Fruit fly (Drosophila melanogaster) whole organism, embryonic: ENCODE measurements around the gene CG12951.

Source experiments
- Antp ChIP-seq: fragments of 200-800 bp; sonication (Bioruptor generic); optimal IDR thresholded peaks from 3 replicates; lab custom pipeline; 2016; ENCODE audit warnings: missing biosample characterization, missing genetic modification characterization
- Asciz ChIP-seq: fragments of 200-800 bp; sonication (Bioruptor generic); optimal IDR thresholded peaks from 2 replicates; lab custom pipeline; 2017; ENCODE audit warnings: missing biosample characterization, mild to moderate bottlenecking, missing genetic modification characterization, missing genetic modification reagents
- Bgb ChIP-seq: fragments of 200-800 bp; sonication (Bioruptor generic); IDR thresholded peaks from 2 replicates; pipeline ENCODE4 v1.3.6; 2022; ENCODE audit warnings: missing biosample characterization, missing genetic modification characterization; ENCODE audit not compliant: partially characterized antibody
- Bteb2 ChIP-seq: fragments of 200-800 bp; sonication (Bioruptor generic); optimal IDR thresholded peaks from 2 replicates; lab custom pipeline; 2016; ENCODE audit warnings: missing biosample characterization, missing genetic modification characterization
- CG10267 ChIP-seq: fragments of 200-800 bp; sonication (Bioruptor generic); optimal IDR thresholded peaks from 2 replicates; lab custom pipeline; 2018; ENCODE audit warnings: missing biosample characterization, mild to moderate bottlenecking, missing genetic modification characterization, moderate library complexity
- CG11723 ChIP-seq: fragments of 200-800 bp; sonication (Bioruptor generic); optimal IDR thresholded peaks from 2 replicates; lab custom pipeline; 2017; ENCODE audit warnings: missing biosample characterization, mild to moderate bottlenecking, missing genetic modification characterization
- CG15696 ChIP-seq: fragments of 200-800 bp; sonication (Bioruptor generic); optimal IDR thresholded peaks from 2 replicates; lab custom pipeline; 2019; ENCODE audit warnings: missing biosample characterization, mild to moderate bottlenecking, missing genetic modification characterization, moderate library complexity
- CG1603 ChIP-seq: fragments of 200-800 bp; sonication (Bioruptor generic); optimal IDR thresholded peaks from 2 replicates; lab custom pipeline; 2019; ENCODE audit warnings: missing biosample characterization, mild to moderate bottlenecking, missing genetic modification characterization, moderate library complexity
- CG17186 ChIP-seq: fragments of 200-800 bp; sonication (Bioruptor generic); optimal IDR thresholded peaks from 3 replicates; lab custom pipeline; 2017; ENCODE audit warnings: missing biosample characterization, missing genetic modification reagents, missing genetic modification characterization
- CG17802 ChIP-seq: fragments of 200-800 bp; sonication (Bioruptor generic); optimal IDR thresholded peaks from 2 replicates; lab custom pipeline; 2018; ENCODE audit warnings: missing biosample characterization, mild to moderate bottlenecking, missing genetic modification characterization, moderate library complexity
- CG18476 ChIP-seq: fragments of 200-800 bp; sonication (Bioruptor generic); optimal IDR thresholded peaks from 2 replicates; lab custom pipeline; 2016; ENCODE audit warnings: missing biosample characterization, mild to moderate bottlenecking, missing genetic modification characterization
- CG18599 ChIP-seq: fragments of 200-800 bp; sonication (Bioruptor generic); optimal IDR thresholded peaks from 3 replicates; lab custom pipeline; 2017; ENCODE audit warnings: missing biosample characterization, missing genetic modification characterization, mild to moderate bottlenecking, moderate library complexity, missing genetic modification reagents
- CG31365 ChIP-seq: fragments of 200-800 bp; sonication (Bioruptor generic); optimal IDR thresholded peaks from 2 replicates; lab custom pipeline; 2018; ENCODE audit warnings: missing biosample characterization, mild to moderate bottlenecking, missing genetic modification characterization
- CG4282 ChIP-seq: fragments of 200-800 bp; sonication (Bioruptor generic); optimal IDR thresholded peaks from 2 replicates; lab custom pipeline; 2016; ENCODE audit warnings: missing biosample characterization, missing genetic modification characterization
- CG8290 ChIP-seq, 3 experiments: fragments of 200-800 bp; sonication (Bioruptor generic); optimal IDR thresholded peaks; 2 replicates each; lab custom pipeline; 2016 to 2019; ENCODE audit warnings: missing biosample characterization in 3 of 3, missing genetic modification characterization in 3 of 3, mild to moderate bottlenecking in 2 of 3, moderate library complexity in 1 of 3
- CG9215 ChIP-seq: fragments of 200-800 bp; sonication (Bioruptor generic); IDR thresholded peaks from 2 replicates; pipeline ENCODE4 v1.3.6; 2022; ENCODE audit warnings: missing biosample characterization, missing genetic modification characterization
- Dip2 ChIP-seq: fragments of 200-800 bp; sonication (Bioruptor generic); IDR thresholded peaks from 2 replicates; pipeline ENCODE4 v1.3.6; 2022; ENCODE audit warnings: missing biosample characterization, missing genetic modification characterization
- Dip3 ChIP-seq: fragments of 200-800 bp; sonication (Bioruptor generic); optimal IDR thresholded peaks from 3 replicates; lab custom pipeline; 2016; ENCODE audit warnings: missing biosample characterization, missing genetic modification characterization
- Doc3 ChIP-seq: fragments of 200-800 bp; sonication (Bioruptor generic); IDR thresholded peaks from 3 replicates; pipeline ENCODE4 v1.3.6; 2022; ENCODE audit warnings: missing biosample characterization, missing genetic modification characterization; ENCODE audit not compliant: partially characterized antibody
- Dp ChIP-seq: fragments of 200-800 bp; sonication (Bioruptor generic); optimal IDR thresholded peaks from 2 replicates; lab custom pipeline; 2018; ENCODE audit warnings: missing biosample characterization, mild to moderate bottlenecking, missing genetic modification characterization, moderate library complexity
- E2f2 ChIP-seq: fragments of 200-800 bp; sonication (Bioruptor generic); IDR thresholded peaks from 2 replicates; pipeline ENCODE4 v1.3.6; 2022; ENCODE audit warnings: missing biosample characterization, missing genetic modification characterization
- Gug ChIP-seq: fragments of 200-800 bp; sonication (Bioruptor generic); IDR thresholded peaks from 4 replicates; pipeline ENCODE4 v1.3.6; 2022; ENCODE audit warnings: missing biosample characterization, missing genetic modification characterization
- HmgZ ChIP-seq: fragments of 200-800 bp; sonication (Bioruptor generic); optimal IDR thresholded peaks from 2 replicates; lab custom pipeline; 2018; ENCODE audit warnings: missing biosample characterization, mild to moderate bottlenecking, missing genetic modification characterization
- Meics ChIP-seq: fragments of 200-800 bp; sonication (Bioruptor generic); optimal IDR thresholded peaks from 2 replicates; lab custom pipeline; 2017; ENCODE audit warnings: missing biosample characterization, mild to moderate bottlenecking, missing genetic modification characterization
- Mes4 ChIP-seq: fragments of 200-800 bp; sonication (Bioruptor generic); optimal IDR thresholded peaks from 2 replicates; lab custom pipeline; 2016; ENCODE audit warnings: missing biosample characterization, missing genetic modification characterization
- Opbp ChIP-seq: fragments of 200-800 bp; sonication (Bioruptor generic); IDR thresholded peaks from 3 replicates; pipeline ENCODE4 v1.3.6; 2022; ENCODE audit warnings: missing biosample characterization, missing genetic modification characterization; ENCODE audit not compliant: partially characterized antibody
- Rfx ChIP-seq: fragments of 200-800 bp; sonication (Bioruptor generic); IDR thresholded peaks from 2 replicates; pipeline ENCODE4 v1.3.6; 2022; ENCODE audit warnings: missing biosample characterization, missing genetic modification characterization
- Scr ChIP-seq: fragments of 200-800 bp; sonication (Bioruptor generic); IDR thresholded peaks from 2 replicates; pipeline ENCODE4 v1.3.6; 2022; ENCODE audit warnings: missing biosample characterization, missing genetic modification characterization; ENCODE audit not compliant: partially characterized antibody
- Sry-β ChIP-seq: fragments of 200-800 bp; sonication (Bioruptor generic); optimal IDR thresholded peaks from 2 replicates; lab custom pipeline; 2018; ENCODE audit warnings: missing biosample characterization, mild to moderate bottlenecking, missing genetic modification characterization, moderate library complexity
- crol ChIP-seq: fragments of 200-800 bp; sonication (Bioruptor generic); IDR thresholded peaks from 2 replicates; pipeline ENCODE4 v1.3.6; 2022; ENCODE audit warnings: missing biosample characterization, missing genetic modification characterization
- dpn ChIP-seq, 2 experiments: fragments of 200-800 bp; sonication (Bioruptor generic); optimal IDR thresholded peaks; 3 replicates each; lab custom pipeline; 2016; ENCODE audit warnings: missing biosample characterization in 2 of 2, missing genetic modification characterization in 2 of 2
- fd3F ChIP-seq: fragments of 200-800 bp; sonication (Bioruptor generic); optimal IDR thresholded peaks from 2 replicates; lab custom pipeline; 2018; ENCODE audit warnings: missing biosample characterization, mild to moderate bottlenecking, missing genetic modification characterization, moderate library complexity
- gfzf ChIP-seq: fragments of 200-800 bp; sonication (Bioruptor generic); optimal IDR thresholded peaks from 2 replicates; lab custom pipeline; 2016; ENCODE audit warnings: missing biosample characterization, mild to moderate bottlenecking, missing genetic modification characterization, moderate library complexity
- hbn ChIP-seq: fragments of 200-800 bp; sonication (Bioruptor generic); IDR thresholded peaks from 2 replicates; pipeline ENCODE4 v1.3.6; 2022; ENCODE audit warnings: missing biosample characterization, missing genetic modification characterization; ENCODE audit not compliant: partially characterized antibody
- inv ChIP-seq: fragments of 200-800 bp; sonication (Bioruptor generic); IDR thresholded peaks from 2 replicates; pipeline ENCODE4 v1.3.6; 2022; ENCODE audit warnings: missing biosample characterization, missing genetic modification characterization; ENCODE audit not compliant: partially characterized antibody
- nmo ChIP-seq: fragments of 200-800 bp; sonication (Bioruptor generic); optimal IDR thresholded peaks from 2 replicates; lab custom pipeline; 2018; ENCODE audit warnings: missing biosample characterization, mild to moderate bottlenecking, missing genetic modification characterization, moderate library complexity
- oc ChIP-seq: fragments of 200-800 bp; sonication (Bioruptor generic); optimal IDR thresholded peaks from 2 replicates; lab custom pipeline; 2018; ENCODE audit warnings: missing biosample characterization, mild to moderate bottlenecking, missing genetic modification characterization, moderate library complexity
- slou ChIP-seq: fragments of 200-800 bp; sonication (Bioruptor generic); optimal IDR thresholded peaks from 3 replicates; lab custom pipeline; 2016; ENCODE audit warnings: missing biosample characterization, missing genetic modification characterization
- sna ChIP-seq: fragments of 200-800 bp; sonication (Bioruptor generic); IDR thresholded peaks from 2 replicates; pipeline ENCODE4 v1.3.6; 2022; ENCODE audit warnings: missing biosample characterization, missing genetic modification characterization; ENCODE audit not compliant: partially characterized antibody
- sug ChIP-seq: fragments of 200-800 bp; optimal IDR thresholded peaks from 2 replicates; lab custom pipeline; 2019; ENCODE audit warnings: missing biosample characterization, mild to moderate bottlenecking, missing genetic modification characterization, moderate library complexity
- toy ChIP-seq: fragments of 200-800 bp; sonication (Bioruptor generic); IDR thresholded peaks from 2 replicates; pipeline ENCODE4 v1.3.6; 2022; ENCODE audit warnings: missing biosample characterization, missing genetic modification characterization
- wdn ChIP-seq: fragments of 200-800 bp; sonication (Bioruptor generic); IDR thresholded peaks from 2 replicates; pipeline ENCODE4 v1.3.6; 2022; ENCODE audit warnings: missing biosample characterization, missing genetic modification characterization
- wek ChIP-seq: fragments of 200-800 bp; sonication (Bioruptor generic); optimal IDR thresholded peaks from 3 replicates; lab custom pipeline; 2018; ENCODE audit warnings: missing biosample characterization, mild to moderate bottlenecking, missing genetic modification characterization, moderate library complexity
- zf30C ChIP-seq: fragments of 200-800 bp; sonication (Bioruptor generic); optimal IDR thresholded peaks from 3 replicates; lab custom pipeline; 2018; ENCODE audit warnings: missing biosample characterization, mild to moderate bottlenecking, missing genetic modification characterization

The CG12951 gene

dm6 chr3R:9337402-9338254 is 7.5 kb upstream of the CG12951 start (continued):
- TF ChIP-seq HmgZ (tag; lab: Kevin White, UChicago) (no peak), dpn (GFP tag; optimal IDR thresholded peaks at IDR 0.05; lab: Kevin White, UChicago) (no peak), CG11723 (GFP tag; lab: Kevin White, UChicago) (no peak), crol (GFP tag; lab: Robert Waterston, UW) (no peak), CG9215 (GFP tag; lab: Robert Waterston, UW) (no peak), wdn (GFP tag; lab: Robert Waterston, UW) (no peak), wek (GFP tag; lab: Kevin White, UChicago) (peak; percentile 25), CG31365 (tag; lab: Kevin White, UChicago) (no peak), toy (GFP tag; lab: Robert Waterston, UW) (no peak), CG18599 (GFP tag; lab: Kevin White, UChicago) (no peak), slou (no peak), CG18476 (no peak)

- TF ChIP-seq Dip3 (GFP tag; lab: Kevin White, UChicago) (no peak), gfzf (GFP tag; lab: Kevin White, UChicago) (peak; percentile 28), Sry-β (GFP tag; lab: Kevin White, UChicago) (no peak), Gug (GFP tag; lab: Robert Waterston, UW) (no peak), hbn (peak; percentile 54), Doc3 (GFP tag; lab: Robert Waterston, UW) (peak; percentile 48), Rfx (GFP tag; lab: Robert Waterston, UW) (0 out of 2 replicates have a peak, but pooled peaks have one; percentile 38), CG1603 (tag; lab: Kevin White, UChicago) (peak; percentile 76), Scr (GFP tag; lab: Robert Waterston, UW) (peak; percentile 74), Bgb (peak; percentile 82), inv (peak; percentile 45), nmo (GFP tag; lab: Kevin White, UChicago) (peak; percentile 73), Meics (peak; percentile 16), Dip2 (GFP tag; lab: Robert Waterston, UW) (no peak), CG17186 (GFP tag; lab: Kevin White, UChicago) (peak; percentile 39), Dp (GFP tag; lab: Kevin White, UChicago) (peak; percentile 92), zf30C (GFP tag; lab: Kevin White, UChicago) (no peak), fd3F (GFP tag; lab: Kevin White, UChicago) (peak; percentile 12), Bteb2 (no peak), CG15696 (tag; lab: Kevin White, UChicago) (peak; percentile 9), CG10267 (peak; percentile 55), E2f2 (GFP tag; lab: Robert Waterston, UW) (peak; percentile 93), sug (tag; lab: Kevin White, UChicago) (peak; percentile 23), CG17802 (peak; percentile 41), Mes4 (GFP tag; lab: Kevin White, UChicago) (peak; percentile 4), oc (tag; lab: Kevin White, UChicago) (peak; percentile 33), Antp (GFP tag; lab: Kevin White, UChicago) (no peak), Opbp (GFP tag; lab: Robert Waterston, UW) (peak; percentile 83), CG8290 (GFP tag; optimal IDR thresholded peaks at IDR 0.05; lab: Kevin White, UChicago) (no peak), CG8290 (tag; optimal IDR thresholded peaks at IDR 0.05; lab: Kevin White, UChicago) (peak in 1 of 2 experiments; percentile 59), sna (GFP tag; lab: Robert Waterston, UW) (peak; percentile 36; the same call in 1 of the 2 replicates), CG4282 (GFP tag; lab: Kevin White, UChicago) (no peak), Asciz (GFP tag; lab: Kevin White, UChicago) (peak; percentile 13)
Measured at dm6 chr3R:9334592-9335518, 4.7 kb upstream of the CG12951 start, which contains the start of the genes Aduk and pasi2. Gene Aduk, minus strand, starts transcription at chr3R:9334714. Gene pasi2, plus strand, starts transcription at chr3R:9335170.
